6 worm cellular contexts compared by ENCODE assay signal in the genomic region with DNA sequence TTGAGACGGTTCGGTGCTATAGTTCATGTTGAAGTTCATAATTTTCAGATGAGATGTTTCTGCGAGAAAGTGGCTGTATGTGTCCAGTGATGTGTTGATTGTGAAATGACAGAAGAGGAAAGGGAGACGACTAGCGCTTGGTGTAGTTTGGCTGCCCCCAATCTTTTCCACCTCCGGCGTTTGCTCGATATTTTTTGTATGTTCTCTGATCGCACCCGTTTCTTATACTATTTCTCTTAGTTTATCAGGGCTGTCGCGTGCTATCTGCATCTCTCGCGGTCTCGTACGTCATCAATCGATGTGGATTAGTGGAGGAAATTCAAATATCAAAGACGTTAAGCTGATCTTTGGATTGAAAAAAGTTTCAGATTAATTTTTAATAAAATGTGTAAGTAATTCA.
A peak's percentile ranks its signal among the peaks of the same experiment; 100 is the strongest.
TF ChIP-seq lines count a peak whose summit lies in the region.

A gene (minus strand): TSS at position 93 of the 400 bp plus-strand sequence.

TF ChIP-seq in whole organism, L1 larva, 84 proteins besides CTCF, POLR2A, EP300 and RAD21 (continued from another document and continues in another):
- peak; percentile 72 for TF ChIP-seq swsn-7 (tag; optimal IDR thresholded peaks at IDR 0.05; lab: Kevin White, UChicago)
- no peak for TF ChIP-seq ztf-11 (tag; optimal IDR thresholded peaks at IDR 0.05; lab: Kevin White, UChicago)
- TF ChIP-seq unc-30 (tag; optimal IDR thresholded peaks at IDR 0.05; lab: Kevin White, UChicago) = no peak
- no peak for TF ChIP-seq F16B12.6 (tag; optimal IDR thresholded peaks at IDR 0.05; lab: Kevin White, UChicago)
- no peak for TF ChIP-seq sptf-1 (tag; optimal IDR thresholded peaks at IDR 0.05; lab: Kevin White, UChicago)
- TF ChIP-seq nhr-76 (tag; optimal IDR thresholded peaks at IDR 0.05; lab: Kevin White, UChicago) = no peak
- peak; percentile 87 for TF ChIP-seq nhr-20 (tag; optimal IDR thresholded peaks at IDR 0.05; lab: Kevin White, UChicago)
- TF ChIP-seq lin-39 (tag; optimal IDR thresholded peaks at IDR 0.05; lab: Kevin White, UChicago) = peak; percentile 33
- no peak for TF ChIP-seq nhr-77 (tag; optimal IDR thresholded peaks at IDR 0.05; lab: Kevin White, UChicago)
- no peak for TF ChIP-seq hlh-17 (GFP tag; optimal IDR thresholded peaks at IDR 0.05; lab: Kevin White, UChicago; ENCODE audit: borderline replicate concordance)
- TF ChIP-seq C04F5.9 (tag; optimal IDR thresholded peaks at IDR 0.05; lab: Kevin White, UChicago) = no peak
- TF ChIP-seq zag-1 (tag; optimal IDR thresholded peaks at IDR 0.05; lab: Kevin White, UChicago) = no peak
- peak; percentile 52 for TF ChIP-seq nhr-90 (tag; optimal IDR thresholded peaks at IDR 0.05; lab: Kevin White, UChicago; ENCODE audit: poor library complexity)
- no peak for TF ChIP-seq ceh-8 (GFP tag; optimal IDR thresholded peaks at IDR 0.05; lab: Kevin White, UChicago)
- TF ChIP-seq nhr-12 (tag; optimal IDR thresholded peaks at IDR 0.05; lab: Kevin White, UChicago) = no peak
- peak; percentile 37 for TF ChIP-seq fos-1 (tag; optimal IDR thresholded peaks at IDR 0.05; lab: Kevin White, UChicago)
- TF ChIP-seq fkh-8 (tag; optimal IDR thresholded peaks at IDR 0.05; lab: Kevin White, UChicago) = peak; percentile 80
- no peak for TF ChIP-seq skn-1 (tag; optimal IDR thresholded peaks at IDR 0.05; lab: Kevin White, UChicago)
- TF ChIP-seq blmp-1 (tag; optimal IDR thresholded peaks at IDR 0.05; lab: Kevin White, UChicago) = peak; percentile 17
- TF ChIP-seq ceh-90 (tag; optimal IDR thresholded peaks at IDR 0.05; lab: Kevin White, UChicago) = no peak
- TF ChIP-seq fkh-4 (tag; optimal IDR thresholded peaks at IDR 0.05; lab: Kevin White, UChicago; ENCODE audit: borderline replicate concordance) = no peak

TF ChIP-seq in whole organism, L2 larva, 48 proteins besides CTCF, POLR2A, EP300 and RAD21 (continued from another document and continues in another):
- peak; percentile 40 for TF ChIP-seq nhr-6 (tag; optimal IDR thresholded peaks at IDR 0.05; lab: Kevin White, UChicago)
- no peak for TF ChIP-seq egl-27 (tag; optimal IDR thresholded peaks at IDR 0.05; lab: Kevin White, UChicago)
- TF ChIP-seq mbf-1 (tag; optimal IDR thresholded peaks at IDR 0.05; lab: Kevin White, UChicago) = no peak
- TF ChIP-seq peb-1 (tag; optimal IDR thresholded peaks at IDR 0.05; lab: Kevin White, UChicago) = no peak
- TF ChIP-seq C34F6.9 (tag; optimal IDR thresholded peaks at IDR 0.05; lab: Kevin White, UChicago) = peak; percentile 70
- no peak for TF ChIP-seq nhr-23 (tag; optimal IDR thresholded peaks at IDR 0.05; lab: Kevin White, UChicago)
- TF ChIP-seq ama-1 (optimal IDR thresholded peaks at IDR 0.05; lab: Kevin White, UChicago) = peak; percentile 55
- peak; percentile 32 for TF ChIP-seq lin-13 (GFP tag; optimal IDR thresholded peaks at IDR 0.05; lab: Kevin White, UChicago)
- TF ChIP-seq unc-39 (tag; optimal IDR thresholded peaks at IDR 0.05; lab: Kevin White, UChicago) = no peak
- TF ChIP-seq snpc-4 (tag; optimal IDR thresholded peaks at IDR 0.05; lab: Kevin White, UChicago) = no peak
- no peak for TF ChIP-seq zag-1 (tag; optimal IDR thresholded peaks at IDR 0.05; lab: Kevin White, UChicago)
- no peak for TF ChIP-seq lin-39 (tag; optimal IDR thresholded peaks at IDR 0.05; lab: Kevin White, UChicago)
- TF ChIP-seq nhr-237 (tag; optimal IDR thresholded peaks at IDR 0.05; lab: Kevin White, UChicago) = no peak
- TF ChIP-seq mab-5 (tag; optimal IDR thresholded peaks at IDR 0.05; lab: Kevin White, UChicago) = no peak
- peak; percentile 39 for TF ChIP-seq lin-11 (tag; optimal IDR thresholded peaks at IDR 0.05; lab: Kevin White, UChicago)
- TF ChIP-seq nhr-10 (tag; optimal IDR thresholded peaks at IDR 0.05; lab: Kevin White, UChicago) = no peak
- no peak for TF ChIP-seq Y55F3AM.14 (GFP tag; optimal IDR thresholded peaks at IDR 0.05; lab: Kevin White, UChicago)
- no peak for TF ChIP-seq alr-1 (tag; optimal IDR thresholded peaks at IDR 0.05; lab: Kevin White, UChicago)
- TF ChIP-seq ZK546.5 (tag; optimal IDR thresholded peaks at IDR 0.05; lab: Kevin White, UChicago) = no peak
- peak; percentile 58 for TF ChIP-seq sma-3 (GFP tag; optimal IDR thresholded peaks at IDR 0.05; lab: Kevin White, UChicago)
- TF ChIP-seq lsy-2 (tag; optimal IDR thresholded peaks at IDR 0.05; lab: Kevin White, UChicago) = peak in 1 of 2 experiments; percentile 72
- no peak for TF ChIP-seq ceh-82 (tag; optimal IDR thresholded peaks at IDR 0.05; lab: Kevin White, UChicago)
- TF ChIP-seq unc-62 (GFP tag; optimal IDR thresholded peaks at IDR 0.05; lab: Kevin White, UChicago) = no peak

TF ChIP-seq in whole organism, L3 larva, 47 proteins besides CTCF, POLR2A, EP300 and RAD21 (continued from another document and continues in another):
- TF ChIP-seq hmg-11 (tag; optimal IDR thresholded peaks at IDR 0.05; lab: Kevin White, UChicago) (peak; percentile 78), egl-5 (tag; optimal IDR thresholded peaks at IDR 0.05; lab: Kevin White, UChicago) (peak; percentile 69), ama-1 (optimal IDR thresholded peaks at IDR 0.05; lab: Kevin White, UChicago) (no peak), sea-2 (GFP tag; optimal IDR thresholded peaks at IDR 0.05; lab: Kevin White, UChicago) (no peak), elt-1 (tag; optimal IDR thresholded peaks at IDR 0.05; lab: Kevin White, UChicago) (no peak), jun-1 (tag; optimal IDR thresholded peaks at IDR 0.05; lab: Kevin White, UChicago) (peak; percentile 54), pha-4 (tag; optimal IDR thresholded peaks at IDR 0.05; lab: Kevin White, UChicago) (peak; percentile 54), nhr-12 (tag; optimal IDR thresholded peaks at IDR 0.05; lab: Kevin White, UChicago) (no peak), aly-2 (tag; optimal IDR thresholded peaks at IDR 0.05; lab: Kevin White, UChicago) (no peak), snpc-4 (tag; optimal IDR thresholded peaks at IDR 0.05; lab: Kevin White, UChicago) (peak; percentile 22), zag-1 (tag; optimal IDR thresholded peaks at IDR 0.05; lab: Kevin White, UChicago) (no peak), skn-1 (tag; optimal IDR thresholded peaks at IDR 0.05; lab: Kevin White, UChicago) (no peak), nhr-43 (tag; optimal IDR thresholded peaks at IDR 0.05; lab: Kevin White, UChicago; ENCODE audit: poor library complexity, severe bottlenecking) (peak; percentile 78), nhr-76 (tag; optimal IDR thresholded peaks at IDR 0.05; lab: Kevin White, UChicago) (no peak), mml-1 (tag; optimal IDR thresholded peaks at IDR 0.05; lab: Kevin White, UChicago) (no peak), lsy-12 (tag; optimal IDR thresholded peaks at IDR 0.05; lab: Kevin White, UChicago) (no peak), ceh-16 (tag; optimal IDR thresholded peaks at IDR 0.05; lab: Kevin White, UChicago) (no peak), nfya-1 (tag; optimal IDR thresholded peaks at IDR 0.05; lab: Kevin White, UChicago; ENCODE audit: insufficient read depth) (peak; percentile 74), lin-39 (tag; optimal IDR thresholded peaks at IDR 0.05; lab: Kevin White, UChicago) (peak; percentile 41), ceh-9 (tag; optimal IDR thresholded peaks at IDR 0.05; lab: Kevin White, UChicago) (no peak), unc-39 (tag; optimal IDR thresholded peaks at IDR 0.05; lab: Kevin White, UChicago) (no peak), nhr-23 (tag; optimal IDR thresholded peaks at IDR 0.05; lab: Kevin White, UChicago) (peak; percentile 62), nhr-67 (tag; optimal IDR thresholded peaks at IDR 0.05; lab: Kevin White, UChicago) (no peak)

TF ChIP-seq in whole organism, L4 larva, 104 proteins besides CTCF, POLR2A, EP300 and RAD21 (continued from another document and continues in another):
- TF ChIP-seq aly-2 (tag; optimal IDR thresholded peaks at IDR 0.05; lab: Kevin White, UChicago) (no peak), nhr-48 (tag; optimal IDR thresholded peaks at IDR 0.05; lab: Kevin White, UChicago) (peak; percentile 82), unc-39 (tag; optimal IDR thresholded peaks at IDR 0.05; lab: Kevin White, UChicago) (no peak), skn-1 (tag; optimal IDR thresholded peaks at IDR 0.05; lab: Kevin White, UChicago) (no peak), nhr-6 (tag; optimal IDR thresholded peaks at IDR 0.05; lab: Kevin White, UChicago) (no peak), daf-19 (GFP tag; conservative IDR thresholded peaks at IDR 0.05; lab: Robert Waterston, UW) (no peak), R02D3.7 (tag; optimal IDR thresholded peaks at IDR 0.05; lab: Kevin White, UChicago) (no peak), egl-43 (GFP tag; IDR thresholded peaks at IDR 0.05; lab: Robert Waterston, UW) (peak; percentile 34; the same call in 1 of the 2 replicates), nhr-25 (tag; optimal IDR thresholded peaks at IDR 0.05; lab: Kevin White, UChicago; ENCODE audit: borderline replicate concordance, insufficient read depth) (no peak), vab-7 (GFP tag; IDR thresholded peaks at IDR 0.05; lab: Robert Waterston, UW) (no peak), mep-1 (tag; optimal IDR thresholded peaks at IDR 0.05; lab: Kevin White, UChicago) (peak; percentile 75), F26F4.8 (GFP tag; conservative IDR thresholded peaks at IDR 0.05; lab: Robert Waterston, UW) (no peak), ceh-62 (tag; optimal IDR thresholded peaks at IDR 0.05; lab: Kevin White, UChicago) (no peak), daf-8 (GFP tag; IDR thresholded peaks at IDR 0.05; lab: Robert Waterston, UW) (no peak), F10B5.3 (tag; optimal IDR thresholded peaks at IDR 0.05; lab: Kevin White, UChicago) (no peak), zip-11 (GFP tag; IDR thresholded peaks at IDR 0.05; lab: Robert Waterston, UW) (no peak), dmd-6 (GFP tag; IDR thresholded peaks at IDR 0.05; lab: Robert Waterston, UW) (peak; percentile 87), set-16 (GFP tag; IDR thresholded peaks at IDR 0.05; lab: Robert Waterston, UW) (no peak), ama-1 (optimal IDR thresholded peaks at IDR 0.05; lab: Kevin White, UChicago) (no peak), mdt-29 (GFP tag; IDR thresholded peaks at IDR 0.05; lab: Robert Waterston, UW) (no peak), ZK337.2 (GFP tag; IDR thresholded peaks at IDR 0.05; lab: Robert Waterston, UW) (no peak), dmd-9 (GFP tag; IDR thresholded peaks at IDR 0.05; lab: Robert Waterston, UW) (no peak), duxl-1 (tag; optimal IDR thresholded peaks at IDR 0.05; lab: Kevin White, UChicago; ENCODE audit: poor library complexity) (no peak), nhr-28 (tag; optimal IDR thresholded peaks at IDR 0.05; lab: Kevin White, UChicago) (peak; percentile 86)

TF ChIP-seq in whole organism, late embryonic, 69 proteins besides CTCF, POLR2A, EP300 and RAD21 (continued from another document):
- TF ChIP-seq npax-4 (tag; optimal IDR thresholded peaks at IDR 0.05; lab: Kevin White, UChicago) = no peak
- TF ChIP-seq ceh-45 (GFP tag; IDR thresholded peaks at IDR 0.05; lab: Robert Waterston, UW) = no peak
- TF ChIP-seq odd-2 (tag; optimal IDR thresholded peaks at IDR 0.05; lab: Kevin White, UChicago) = no peak
- TF ChIP-seq unc-42 (tag; optimal IDR thresholded peaks at IDR 0.05; lab: Kevin White, UChicago) = no peak
- no peak for TF ChIP-seq C08G9.2 (tag; optimal IDR thresholded peaks at IDR 0.05; lab: Kevin White, UChicago)
- TF ChIP-seq unc-86 (tag; optimal IDR thresholded peaks at IDR 0.05; lab: Kevin White, UChicago) = no peak
- no peak for TF ChIP-seq K02D7.2 (tag; optimal IDR thresholded peaks at IDR 0.05; lab: Kevin White, UChicago)
- TF ChIP-seq ceh-2 (tag; optimal IDR thresholded peaks at IDR 0.05; lab: Kevin White, UChicago) = no peak
- peak; percentile 50 for TF ChIP-seq elt-2 (tag; optimal IDR thresholded peaks at IDR 0.05; lab: Kevin White, UChicago)
- TF ChIP-seq hlh-30 (tag; optimal IDR thresholded peaks at IDR 0.05; lab: Kevin White, UChicago; ENCODE audit: insufficient read depth) = no peak
- no peak for TF ChIP-seq ceh-31 (tag; optimal IDR thresholded peaks at IDR 0.05; lab: Kevin White, UChicago)
- TF ChIP-seq unc-3 (GFP tag; conservative IDR thresholded peaks at IDR 0.05; lab: Robert Waterston, UW) = no peak
- no peak for TF ChIP-seq unc-3 (tag; optimal IDR thresholded peaks at IDR 0.05; lab: Kevin White, UChicago)
- no peak for TF ChIP-seq ahr-1 (tag; optimal IDR thresholded peaks at IDR 0.05; lab: Kevin White, UChicago)
- TF ChIP-seq ama-1 (optimal IDR thresholded peaks at IDR 0.05; lab: Kevin White, UChicago) = no peak
- peak; percentile 13 for TF ChIP-seq nfya-1 (tag; optimal IDR thresholded peaks at IDR 0.05; lab: Kevin White, UChicago)
- TF ChIP-seq tbx-2 (tag; optimal IDR thresholded peaks at IDR 0.05; lab: Kevin White, UChicago) = no peak
- no peak for TF ChIP-seq zip-5 (tag; optimal IDR thresholded peaks at IDR 0.05; lab: Kevin White, UChicago)
- no peak for TF ChIP-seq ttx-3 (tag; optimal IDR thresholded peaks at IDR 0.05; lab: Kevin White, UChicago)

TF ChIP-seq in whole organism, young adult, 124 proteins besides CTCF, POLR2A, EP300 and RAD21 (continued from another document):
- TF ChIP-seq atf-7 (tag; optimal IDR thresholded peaks at IDR 0.05; lab: Kevin White, UChicago) = peak; percentile 59
- no peak for TF ChIP-seq mes-4 (tag; optimal IDR thresholded peaks at IDR 0.05; lab: Kevin White, UChicago)
- peak in 1 of 2 experiments; percentile 54 for TF ChIP-seq let-607 (tag; optimal IDR thresholded peaks at IDR 0.05; lab: Kevin White, UChicago)
- peak; percentile 46 for TF ChIP-seq attf-5 (GFP tag; optimal IDR thresholded peaks at IDR 0.05; lab: Kevin White, UChicago)
- TF ChIP-seq tbp1 (GFP tag; optimal IDR thresholded peaks at IDR 0.05; lab: Kevin White, UChicago) = peak; percentile 20
- TF ChIP-seq zfh-2 (GFP tag; conservative IDR thresholded peaks at IDR 0.05; lab: Robert Waterston, UW) = 0 out of 2 replicates have a peak, but pooled peaks have one; percentile 7
- no peak for TF ChIP-seq Y53G8AR.9 (GFP tag; conservative IDR thresholded peaks at IDR 0.05; lab: Robert Waterston, UW)
- peak in 1 of 3 experiments; percentile 54 for TF ChIP-seq lin-35 (GFP tag; optimal IDR thresholded peaks at IDR 0.05; lab: Kevin White, UChicago)
- peak; percentile 6 for TF ChIP-seq somi-1 (GFP tag; optimal IDR thresholded peaks at IDR 0.05; lab: Kevin White, UChicago)
- TF ChIP-seq lin-40 (tag; optimal IDR thresholded peaks at IDR 0.05; lab: Kevin White, UChicago) = peak; percentile 46
- TF ChIP-seq K11D2.4 (GFP tag; IDR thresholded peaks at IDR 0.05; lab: Robert Waterston, UW) = no peak
- TF ChIP-seq snpc-3.4 (tag; optimal IDR thresholded peaks at IDR 0.05; lab: Kevin White, UChicago) = no peak
- TF ChIP-seq nhr-80 (tag; optimal IDR thresholded peaks at IDR 0.05; lab: Kevin White, UChicago) = peak; percentile 72
- no peak for TF ChIP-seq nfya-1 (tag; optimal IDR thresholded peaks at IDR 0.05; lab: Kevin White, UChicago; ENCODE audit: borderline replicate concordance, insufficient read depth)
- TF ChIP-seq dox-1 (GFP tag; IDR thresholded peaks at IDR 0.05; lab: Robert Waterston, UW) = peak; percentile 34; the same call in 1 of the 2 replicates
- 0 out of 2 replicates have a peak, but pooled peaks have one; percentile 10 for TF ChIP-seq nfyb-1 (GFP tag; IDR thresholded peaks at IDR 0.05; lab: Robert Waterston, UW)
- no peak for TF ChIP-seq hmg-20 (GFP tag; IDR thresholded peaks at IDR 0.05; lab: Robert Waterston, UW)
- 0 out of 2 replicates have a peak, but pooled peaks have one; percentile 11 for TF ChIP-seq rcor-1 (GFP tag; IDR thresholded peaks at IDR 0.05; lab: Robert Waterston, UW)
- no peak for TF ChIP-seq snpc-4 (GFP tag; optimal IDR thresholded peaks at IDR 0.05; lab: Kevin White, UChicago)
- TF ChIP-seq snpc-4 (tag; optimal IDR thresholded peaks at IDR 0.05; lab: Kevin White, UChicago) = peak in 2 of 4 experiments; percentile 28 to 30
- TF ChIP-seq unc-130 (GFP tag; optimal IDR thresholded peaks at IDR 0.05; lab: Kevin White, UChicago) = no peak
- TF ChIP-seq F22D6.2 (tag; optimal IDR thresholded peaks at IDR 0.05; lab: Kevin White, UChicago) = no peak
